Worm (Caenorhabditis elegans): ENCODE results near the gene tsp-2.

Gene tsp-2

DNA sequence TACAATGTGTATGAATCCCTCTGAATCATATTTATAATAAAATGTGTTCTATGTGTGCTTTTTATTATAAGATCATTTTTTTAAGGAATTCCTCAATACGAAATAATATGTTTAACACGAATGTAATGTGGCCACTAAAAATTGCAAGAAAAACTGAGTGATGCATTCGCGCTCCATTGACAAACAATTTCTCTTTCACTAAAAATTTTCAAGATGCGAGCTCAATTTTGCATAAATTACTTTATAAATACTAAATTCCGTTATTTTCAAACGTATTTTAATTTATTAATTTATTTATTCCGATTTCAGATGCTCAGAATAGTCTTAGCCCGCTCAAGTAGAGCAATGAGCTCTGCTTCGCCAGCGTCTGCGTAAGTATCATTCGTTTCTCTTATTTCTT is 28.0 kb upstream of the tsp-2 start, which contains the start of gene mrps-9:
mrps-9 (plus strand) TSS at position 310 of the 400 bp plus-strand sequence.
- TF ChIP-seq mcd-1 (GFP tag; IDR thresholded peaks at IDR 0.05) (peak; percentile 86), madf-10 (tag; optimal IDR thresholded peaks at IDR 0.05) (no peak)

DNA sequence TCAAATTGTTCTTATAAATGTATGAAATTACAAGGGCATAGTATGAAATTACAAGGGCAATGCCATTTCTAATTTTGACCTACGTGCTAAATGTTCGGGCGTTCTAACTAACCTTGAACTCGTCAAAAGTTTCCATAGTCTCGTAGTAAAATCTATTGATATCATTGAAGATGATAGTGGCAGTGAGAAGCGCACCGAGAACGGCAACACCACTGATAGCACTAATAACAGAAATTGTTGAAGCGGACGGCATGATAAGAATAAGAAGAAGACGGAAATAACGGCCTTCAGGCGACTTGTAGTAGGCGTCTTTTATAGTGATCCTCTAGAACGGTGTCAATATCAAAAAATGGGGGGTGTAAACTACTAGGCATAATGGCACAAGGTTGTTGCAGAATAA is 25.6 kb upstream of the tsp-2 start, which contains the start of gene col-91:
col-91 (minus strand) TSS at position 288 of the 400 bp plus-strand sequence.
- TF ChIP-seq K12H6.12 (tag; optimal IDR thresholded peaks at IDR 0.05): no peak
- TF ChIP-seq C06A6.2 (GFP tag; conservative IDR thresholded peaks at IDR 0.05): no peak
- no peak for TF ChIP-seq atf-7 (tag; optimal IDR thresholded peaks at IDR 0.05)
- no peak for TF ChIP-seq aptf-3 (GFP tag; IDR thresholded peaks at IDR 0.05)
- no peak for TF ChIP-seq F37B4.10 (GFP tag; IDR thresholded peaks at IDR 0.05)
- TF ChIP-seq F57C9.4 (tag; optimal IDR thresholded peaks at IDR 0.05): no peak
- no peak for TF ChIP-seq B0019.2 (GFP tag; conservative IDR thresholded peaks at IDR 0.05)
- no peak for TF ChIP-seq nhr-179 (tag; optimal IDR thresholded peaks at IDR 0.05)

DNA sequence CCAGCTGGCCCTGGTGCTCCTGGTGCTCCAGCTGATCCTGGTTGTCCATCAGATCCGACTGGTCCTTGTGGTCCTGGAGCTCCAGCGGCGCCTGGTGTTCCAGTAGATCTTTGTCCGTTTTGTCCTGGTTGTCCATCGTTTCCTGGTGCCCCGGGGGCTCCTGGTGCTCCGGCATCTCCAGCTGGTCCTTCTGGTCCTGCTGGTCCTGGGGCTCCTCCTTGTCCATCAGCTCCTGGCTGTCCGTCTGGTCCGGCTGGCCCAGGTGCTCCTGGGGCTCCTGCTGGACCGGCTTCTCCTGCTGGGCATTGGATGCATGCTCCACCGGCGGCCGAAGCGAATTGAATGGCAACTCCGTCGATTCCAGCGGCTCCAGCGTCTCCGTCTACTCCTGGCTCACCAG is 24.9 kb upstream of the tsp-2 start:
- 0 out of 2 replicates have a peak, but pooled peaks have one; percentile 23 for TF ChIP-seq dox-1 (GFP tag; IDR thresholded peaks at IDR 0.05)
- peak; percentile 27; the same call in 1 of the 2 replicates for TF ChIP-seq mcd-1 (GFP tag; IDR thresholded peaks at IDR 0.05)
- TF ChIP-seq tlf-1 (GFP tag; optimal IDR thresholded peaks at IDR 0.05): no peak
- TF ChIP-seq sptf-2 (GFP tag; optimal IDR thresholded peaks at IDR 0.05): no peak
- 0 out of 2 replicates have a peak, but pooled peaks have one; percentile 9 for TF ChIP-seq nfyb-1 (GFP tag; IDR thresholded peaks at IDR 0.05)
- no peak for TF ChIP-seq lin-54 (GFP tag; optimal IDR thresholded peaks at IDR 0.05)
- no peak for TF ChIP-seq ztf-3 (GFP tag; optimal IDR thresholded peaks at IDR 0.05)
- no peak for TF ChIP-seq nhr-120 (GFP tag; IDR thresholded peaks at IDR 0.05)
- no peak for TF ChIP-seq tbp1 (GFP tag; optimal IDR thresholded peaks at IDR 0.05)
- TF ChIP-seq madf-3 (GFP tag; IDR thresholded peaks at IDR 0.05): no peak
- TF ChIP-seq T07F8.4 (tag; optimal IDR thresholded peaks at IDR 0.05): no peak
- no peak for TF ChIP-seq aptf-2 (GFP tag; conservative IDR thresholded peaks at IDR 0.05)
- TF ChIP-seq atf-7 (tag; optimal IDR thresholded peaks at IDR 0.05): no peak
- no peak for TF ChIP-seq C17E4.6 (GFP tag; IDR thresholded peaks at IDR 0.05)
- TF ChIP-seq egrh-3 (GFP tag; IDR thresholded peaks at IDR 0.05): peak; percentile 97
- no peak for TF ChIP-seq gei-17 (GFP tag; optimal IDR thresholded peaks at IDR 0.05)
- TF ChIP-seq die-1 (tag; optimal IDR thresholded peaks at IDR 0.05): no peak
- no peak for TF ChIP-seq ekl-4 (GFP tag; IDR thresholded peaks at IDR 0.05)
- TF ChIP-seq unc-62 (GFP tag; optimal IDR thresholded peaks at IDR 0.05): no peak
- TF ChIP-seq zfh-2 (GFP tag; conservative IDR thresholded peaks at IDR 0.05): peak; percentile 95
- peak; percentile 44 for TF ChIP-seq F52B5.7 (tag; optimal IDR thresholded peaks at IDR 0.05)

DNA sequence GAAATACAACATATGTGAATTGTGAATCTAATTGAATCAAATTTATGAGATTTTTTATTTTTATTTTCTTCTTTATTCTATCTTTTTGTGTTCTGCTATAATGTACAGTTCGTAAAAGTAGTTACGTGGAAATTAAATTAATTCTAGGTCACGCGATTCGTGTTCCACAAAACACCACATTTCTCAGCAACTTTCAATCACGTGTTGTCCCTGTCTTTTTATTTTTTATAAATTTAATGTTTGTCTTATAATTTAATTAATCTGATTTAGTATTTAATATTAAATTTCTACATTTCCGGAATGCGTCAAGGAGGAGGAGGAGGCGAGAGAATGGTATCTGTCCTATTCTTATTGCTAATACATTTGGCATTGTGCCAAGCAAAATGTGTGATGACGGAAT is 20.3 kb upstream of the tsp-2 start, which contains the start of gene ncr-2:
ncr-2 (plus strand) TSS at position 301 of the 400 bp plus-strand sequence.
- TF ChIP-seq nfya-1 (tag; optimal IDR thresholded peaks at IDR 0.05; ENCODE audit: borderline replicate concordance, insufficient read depth): no peak
- no peak for TF ChIP-seq C06A6.2 (GFP tag; conservative IDR thresholded peaks at IDR 0.05)
- TF ChIP-seq ets-4 (GFP tag; optimal IDR thresholded peaks at IDR 0.05): no peak
- no peak for TF ChIP-seq pha-4 (tag; optimal IDR thresholded peaks at IDR 0.05)
- no peak for TF ChIP-seq efl-1 (GFP tag; optimal IDR thresholded peaks at IDR 0.05)
- TF ChIP-seq unc-130 (GFP tag; optimal IDR thresholded peaks at IDR 0.05): no peak
- no peak for TF ChIP-seq hlh-12 (tag; optimal IDR thresholded peaks at IDR 0.05)
- no peak for TF ChIP-seq D2030.7 (GFP tag; IDR thresholded peaks at IDR 0.05)
- TF ChIP-seq nfya-2 (GFP tag; IDR thresholded peaks at IDR 0.05): no peak
- no peak for TF ChIP-seq lag-1 (GFP tag; IDR thresholded peaks at IDR 0.05)
- no peak for TF ChIP-seq fkh-3 (tag; optimal IDR thresholded peaks at IDR 0.05)

Measured in whole organism, young adult.